Fruit fly (Drosophila melanogaster): ENCODE results near the gene eIF4E1.

Gene eIF4E1

dm6 chr3L:9451522-9452118, 49.4 kb upstream of the eIF4E1 start, which contains the start of the genes CG3448 and ghi (continued):
- TF ChIP-seq lmd (GFP tag; IDR thresholded peaks at IDR 0.05) = peak; percentile 73
- peak; percentile 33 for TF ChIP-seq caup (GFP tag; optimal IDR thresholded peaks at IDR 0.05; ENCODE audit: severe bottlenecking)
- TF ChIP-seq slbo (GFP tag; IDR thresholded peaks at IDR 0.05) = peak; percentile 36; the same call in 1 of the 2 replicates
- no peak for TF ChIP-seq gcm2 (GFP tag; optimal IDR thresholded peaks at IDR 0.05)
- 0 out of 2 replicates have a peak, but pooled peaks have one; percentile 29 for TF ChIP-seq CG2129 (GFP tag; IDR thresholded peaks at IDR 0.05; ENCODE audit: partially characterized antibody)
- peak; percentile 42 for TF ChIP-seq Drgx (GFP tag; IDR thresholded peaks at IDR 0.05)
- TF ChIP-seq chn (GFP tag; optimal IDR thresholded peaks at IDR 0.05) = peak; percentile 24
- TF ChIP-seq otp (GFP tag; IDR thresholded peaks at IDR 0.05) = no peak
- TF ChIP-seq CG17186 (GFP tag; optimal IDR thresholded peaks at IDR 0.05) = peak; percentile 22
- peak; percentile 56 for TF ChIP-seq bcd (GFP tag; optimal IDR thresholded peaks at IDR 0.05)
- TF ChIP-seq ash1 (GFP tag; optimal IDR thresholded peaks at IDR 0.05) = no peak
- TF ChIP-seq dm (GFP tag; optimal IDR thresholded peaks at IDR 0.05) = peak; percentile 15
- TF ChIP-seq CG11085 (GFP tag; IDR thresholded peaks at IDR 0.05) = peak; percentile 19; the same call in 1 of the 2 replicates
- TF ChIP-seq CG6689 (GFP tag; IDR thresholded peaks at IDR 0.05) = peak; percentile 74
- peak; percentile 68 for TF ChIP-seq CG3281 (GFP tag; optimal IDR thresholded peaks at IDR 0.05)
- TF ChIP-seq danr (GFP tag; IDR thresholded peaks at IDR 0.05) = 0 out of 2 replicates have a peak, but pooled peaks have one; percentile 6
- peak; percentile 73 for TF ChIP-seq CG17361 (GFP tag; IDR thresholded peaks at IDR 0.05)
- peak; percentile 32 for TF ChIP-seq Hr3 (GFP tag; optimal IDR thresholded peaks at IDR 0.05)
- TF ChIP-seq gfzf (GFP tag; optimal IDR thresholded peaks at IDR 0.05) = peak; percentile 1
- TF ChIP-seq CoRest (tag; optimal IDR thresholded peaks at IDR 0.05) = peak; percentile 54
- 0 out of 2 replicates have a peak, but pooled peaks have one; percentile 40 for TF ChIP-seq peb (GFP tag; IDR thresholded peaks at IDR 0.05)
- TF ChIP-seq CG16779 (GFP tag; IDR thresholded peaks at IDR 0.05) = no peak
- peak; percentile 41 for TF ChIP-seq CG30020 (tag; optimal IDR thresholded peaks at IDR 0.05)
- peak; percentile 28 for TF ChIP-seq pho (GFP tag; optimal IDR thresholded peaks at IDR 0.05)
- TF ChIP-seq Sox100B (GFP tag; optimal IDR thresholded peaks at IDR 0.05) = peak; percentile 65
- TF ChIP-seq cato (GFP tag; optimal IDR thresholded peaks at IDR 0.05; ENCODE audit: borderline replicate concordance) = no peak
- peak; percentile 81 for TF ChIP-seq CG2678 (tag; optimal IDR thresholded peaks at IDR 0.05)
- TF ChIP-seq pnt (GFP tag; optimal IDR thresholded peaks at IDR 0.05) = peak; percentile 29
- TF ChIP-seq CG13424 (tag; optimal IDR thresholded peaks at IDR 0.05) = peak; percentile 61
- TF ChIP-seq zfh1 (GFP tag; IDR thresholded peaks at IDR 0.05) = peak; percentile 67
- TF ChIP-seq kay (GFP tag; optimal IDR thresholded peaks at IDR 0.05) = peak; percentile 57
- peak; percentile 8 for TF ChIP-seq bab2 (GFP tag; optimal IDR thresholded peaks at IDR 0.05)
- TF ChIP-seq bsh (GFP tag; optimal IDR thresholded peaks at IDR 0.05) = peak in 1 of 2 experiments; percentile 40
- TF ChIP-seq wek (GFP tag; optimal IDR thresholded peaks at IDR 0.05) = peak; percentile 6
- TF ChIP-seq CG15601 (tag; optimal IDR thresholded peaks at IDR 0.05) = peak; percentile 45
- TF ChIP-seq CG10147 (GFP tag; optimal IDR thresholded peaks at IDR 0.05) = peak; percentile 68
- TF ChIP-seq CG12744 (GFP tag; optimal IDR thresholded peaks at IDR 0.05) = peak; percentile 23
- peak; percentile 34 for TF ChIP-seq slou (GFP tag; optimal IDR thresholded peaks at IDR 0.05)
- peak; percentile 44 for TF ChIP-seq ssp (GFP tag; IDR thresholded peaks at IDR 0.05)
- TF ChIP-seq CG18619 (GFP tag; optimal IDR thresholded peaks at IDR 0.05) = peak; percentile 1
- TF ChIP-seq CG9215 (GFP tag; IDR thresholded peaks at IDR 0.05) = peak; percentile 68
- peak; percentile 59 for TF ChIP-seq mam (GFP tag; optimal IDR thresholded peaks at IDR 0.05)
- no peak for TF ChIP-seq prd (optimal IDR thresholded peaks at IDR 0.05)
- TF ChIP-seq prd (GFP tag; IDR thresholded peaks at IDR 0.05) = peak; percentile 58; the same call in 2 of the 3 replicates
- TF ChIP-seq hb (GFP tag; IDR thresholded peaks at IDR 0.05; ENCODE audit: partially characterized antibody) = peak; percentile 43; the same call in 1 of the 3 replicates
- peak; percentile 70 for TF ChIP-seq CG15514 (GFP tag; optimal IDR thresholded peaks at IDR 0.05)
- peak; percentile 45 for TF ChIP-seq D19A (tag; optimal IDR thresholded peaks at IDR 0.05)
- peak; percentile 37 for TF ChIP-seq CG6683 (GFP tag; optimal IDR thresholded peaks at IDR 0.05)
- 0 out of 2 replicates have a peak, but pooled peaks have one; percentile 13 for TF ChIP-seq CG17328 (GFP tag; IDR thresholded peaks at IDR 0.05)
